Fruit fly (Drosophila melanogaster) whole organism, embryonic: Measurements from ENCODE around the gene rno.
A peak's percentile ranks its signal among the peaks of the same experiment; 100 is the strongest.

Experiments
- B-H1 ChIP-seq: fragments of 200-800 bp; sonication (Bioruptor generic); IDR thresholded peaks from 3 replicates; pipeline ENCODE4 v1.3.6; 2022; ENCODE audit warnings: missing biosample characterization, missing genetic modification characterization
- CG10267 ChIP-seq: fragments of 200-800 bp; sonication (Bioruptor generic); optimal IDR thresholded peaks from 2 replicates; lab custom pipeline; 2018; ENCODE audit warnings: missing biosample characterization, mild to moderate bottlenecking, missing genetic modification characterization, moderate library complexity
- CG10462 ChIP-seq: fragments of 200-800 bp; sonication (Bioruptor generic); optimal IDR thresholded peaks from 2 replicates; lab custom pipeline; 2016; ENCODE audit warnings: missing biosample characterization, missing genetic modification characterization
- CG10654 ChIP-seq: fragments of 200-800 bp; sonication (Bioruptor generic); optimal IDR thresholded peaks from 2 replicates; lab custom pipeline; 2016; ENCODE audit warnings: missing biosample characterization, missing genetic modification characterization
- CG15269 ChIP-seq: fragments of 200-800 bp; sonication (Bioruptor generic); optimal IDR thresholded peaks from 2 replicates; lab custom pipeline; 2018; ENCODE audit warnings: missing biosample characterization, mild to moderate bottlenecking, missing genetic modification characterization, moderate library complexity
- CG16863 ChIP-seq: fragments of 200-800 bp; sonication (Bioruptor generic); optimal IDR thresholded peaks from 3 replicates; lab custom pipeline; 2016; ENCODE audit warnings: missing biosample characterization, missing genetic modification characterization
- CG17361 ChIP-seq: fragments of 200-800 bp; sonication (Bioruptor generic); IDR thresholded peaks from 3 replicates; pipeline ENCODE4 v1.3.6; 2022; ENCODE audit warnings: missing biosample characterization, missing genetic modification characterization
- CG17385 ChIP-seq: fragments of 200-800 bp; sonication (Bioruptor generic); optimal IDR thresholded peaks from 3 replicates; lab custom pipeline; 2018; ENCODE audit warnings: missing biosample characterization, mild to moderate bottlenecking, missing genetic modification characterization
- CG17829 ChIP-seq: fragments of 200-800 bp; optimal IDR thresholded peaks from 2 replicates; lab custom pipeline; 2019; ENCODE audit warnings: missing biosample characterization, mild to moderate bottlenecking, missing genetic modification characterization, moderate library complexity
- CG18011 ChIP-seq: fragments of 200-800 bp; sonication (Bioruptor generic); optimal IDR thresholded peaks from 2 replicates; lab custom pipeline; 2017; ENCODE audit warnings: missing biosample characterization, missing genetic modification characterization, mild to moderate bottlenecking, moderate library complexity, missing genotype
- CG2889 ChIP-seq: fragments of 200-800 bp; sonication (Bioruptor generic); IDR thresholded peaks from 3 replicates; pipeline ENCODE4 v1.3.6; 2022; ENCODE audit warnings: missing biosample characterization, missing genetic modification characterization
- CG32772 ChIP-seq: fragments of 200-800 bp; sonication (Bioruptor generic); IDR thresholded peaks from 2 replicates; pipeline ENCODE4 v1.3.6; 2022; ENCODE audit warnings: missing biosample characterization, missing genetic modification characterization
- CG34224 ChIP-seq: fragments of 200-800 bp; sonication (Bioruptor generic); IDR thresholded peaks from 3 replicates; pipeline ENCODE4 v1.3.6; 2022; ENCODE audit warnings: missing biosample characterization, missing genetic modification characterization; ENCODE audit not compliant: partially characterized antibody
- CG4282 ChIP-seq: fragments of 200-800 bp; sonication (Bioruptor generic); optimal IDR thresholded peaks from 2 replicates; lab custom pipeline; 2016; ENCODE audit warnings: missing biosample characterization, missing genetic modification characterization
- CG4360 ChIP-seq: fragments of 200-800 bp; sonication (Bioruptor generic); IDR thresholded peaks from 2 replicates; pipeline ENCODE4 v1.3.6; 2022; ENCODE audit warnings: missing biosample characterization, missing genetic modification characterization
- CG6175 ChIP-seq: fragments of 200-800 bp; sonication (Bioruptor generic); IDR thresholded peaks from 3 replicates; pipeline ENCODE4 v1.3.6; 2022; ENCODE audit warnings: missing biosample characterization, missing genetic modification characterization
- CG6272 ChIP-seq: fragments of 200-800 bp; sonication (Bioruptor generic); IDR thresholded peaks from 2 replicates; pipeline ENCODE4 v1.3.6; 2022; ENCODE audit warnings: missing biosample characterization, missing genetic modification characterization
- CG6854 ChIP-seq: fragments of 200-800 bp; sonication (Bioruptor generic); optimal IDR thresholded peaks from 3 replicates; lab custom pipeline; 2017; ENCODE audit warnings: missing biosample characterization, mild to moderate bottlenecking, missing genetic modification characterization
- CG7271 ChIP-seq: fragments of 200-800 bp; sonication (Bioruptor generic); optimal IDR thresholded peaks from 2 replicates; lab custom pipeline; 2018; ENCODE audit warnings: missing biosample characterization, mild to moderate bottlenecking, missing genetic modification characterization, moderate library complexity
- CG8478 ChIP-seq: fragments of >200 bp; optimal IDR thresholded peaks from 2 replicates; lab custom pipeline; 2018
- Dek ChIP-seq: fragments of 200-800 bp; sonication (Bioruptor generic); optimal IDR thresholded peaks from 3 replicates; lab custom pipeline; 2019; ENCODE audit warnings: missing biosample characterization, mild to moderate bottlenecking, missing genetic modification characterization, moderate library complexity
- ERR ChIP-seq: fragments of 200-800 bp; sonication (Bioruptor generic); optimal IDR thresholded peaks from 2 replicates; lab custom pipeline; 2016; ENCODE audit warnings: missing biosample characterization, missing genetic modification characterization
- Ets97D ChIP-seq: fragments of 200-800 bp; sonication (Bioruptor generic); optimal IDR thresholded peaks from 3 replicates; lab custom pipeline; 2016; ENCODE audit warnings: missing biosample characterization, missing genetic modification characterization
- Gsc ChIP-seq: fragments of 200-800 bp; sonication (Bioruptor generic); IDR thresholded peaks from 2 replicates; pipeline ENCODE4 v1.3.6; 2022; ENCODE audit warnings: missing biosample characterization, missing genetic modification characterization
- HmgD ChIP-seq: fragments of 200-800 bp; sonication (Bioruptor generic); optimal IDR thresholded peaks from 3 replicates; lab custom pipeline; 2016; ENCODE audit warnings: missing biosample characterization, missing genetic modification characterization
- HmgZ ChIP-seq: fragments of 200-800 bp; sonication (Bioruptor generic); optimal IDR thresholded peaks from 2 replicates; lab custom pipeline; 2018; ENCODE audit warnings: missing biosample characterization, mild to moderate bottlenecking, missing genetic modification characterization
- Jarid2 ChIP-seq: fragments of 200-800 bp; sonication (Bioruptor generic); optimal IDR thresholded peaks from 3 replicates; lab custom pipeline; 2017; ENCODE audit warnings: mild to moderate bottlenecking, missing biosample characterization, missing genetic modification reagents, missing genetic modification characterization
- Lhr ChIP-seq: fragments of 200-800 bp; sonication (Bioruptor generic); optimal IDR thresholded peaks from 3 replicates; lab custom pipeline; 2017; ENCODE audit warnings: mild to moderate bottlenecking, missing biosample characterization, missing genetic modification reagents, missing genetic modification characterization
- Med ChIP-seq: fragments of 200-800 bp; sonication (Bioruptor generic); peaks from one replicate; lab custom pipeline; 2016; ENCODE audit warnings: missing biosample characterization, missing genetic modification characterization, mild to moderate bottlenecking, inconsistent platforms, moderate library complexity
- ase ChIP-seq: fragments of 200-800 bp; sonication (Bioruptor generic); IDR thresholded peaks from 3 replicates; pipeline ENCODE4 v1.3.6; 2022; ENCODE audit warnings: missing biosample characterization, missing genetic modification characterization
- bigmax ChIP-seq: fragments of 200-800 bp; sonication (Bioruptor generic); optimal IDR thresholded peaks from 2 replicates; lab custom pipeline; 2018; ENCODE audit warnings: missing biosample characterization, mild to moderate bottlenecking, missing genetic modification characterization
- bsh ChIP-seq, 2 experiments: fragments of 200-800 bp; sonication (Bioruptor generic); optimal IDR thresholded peaks; 2 replicates each; lab custom pipeline; 2017 to 2018; ENCODE audit warnings: mild to moderate bottlenecking in 2 of 2, missing biosample characterization in 2 of 2, missing genetic modification characterization in 2 of 2, moderate library complexity in 1 of 2
- chif ChIP-seq, 2 experiments: fragments of 200-800 bp; sonication (Bioruptor generic); optimal IDR thresholded peaks; 3 replicates each; lab custom pipeline; 2016; ENCODE audit warnings: missing biosample characterization in 2 of 2, missing genetic modification characterization in 2 of 2
- dati ChIP-seq: fragments of 200-800 bp; sonication (Bioruptor generic); IDR thresholded peaks from 2 replicates; pipeline ENCODE4 v1.3.6; 2022; ENCODE audit warnings: missing biosample characterization, missing genetic modification characterization
- dmrt11E ChIP-seq: fragments of 200-800 bp; sonication (Bioruptor generic); optimal IDR thresholded peaks from 3 replicates; lab custom pipeline; 2018; ENCODE audit warnings: missing biosample characterization, mild to moderate bottlenecking, missing genetic modification characterization, moderate library complexity
- en ChIP-seq: fragments of 200-800 bp; sonication (Bioruptor generic); optimal IDR thresholded peaks from 2 replicates; lab custom pipeline; 2016; ENCODE audit warnings: missing biosample characterization, missing genetic modification characterization
- esg ChIP-seq: fragments of 200-800 bp; sonication (Bioruptor generic); conservative IDR thresholded peaks from 2 replicates; pipeline ENCODE4 v1.3.6; 2022; ENCODE audit warnings: missing biosample characterization, missing genetic modification characterization
- fd3F ChIP-seq: fragments of 200-800 bp; sonication (Bioruptor generic); optimal IDR thresholded peaks from 2 replicates; lab custom pipeline; 2018; ENCODE audit warnings: missing biosample characterization, mild to moderate bottlenecking, missing genetic modification characterization, moderate library complexity
- fd64A ChIP-seq: fragments of 200-800 bp; sonication (Bioruptor generic); optimal IDR thresholded peaks from 3 replicates; lab custom pipeline; 2018; ENCODE audit warnings: missing biosample characterization, mild to moderate bottlenecking, missing genetic modification characterization
- gcm2 ChIP-seq: fragments of 200-800 bp; sonication (Bioruptor generic); optimal IDR thresholded peaks from 2 replicates; lab custom pipeline; 2016; ENCODE audit warnings: missing biosample characterization, missing genetic modification characterization
- her ChIP-seq: fragments of 200-800 bp; sonication (Bioruptor generic); optimal IDR thresholded peaks from 2 replicates; lab custom pipeline; 2016; ENCODE audit warnings: missing biosample characterization, missing genetic modification characterization
- hth ChIP-seq: fragments of >200 bp; optimal IDR thresholded peaks from 2 replicates; lab custom pipeline; 2017; ENCODE audit warnings: inconsistent platforms
- jing ChIP-seq: fragments of 200-800 bp; sonication (Bioruptor generic); optimal IDR thresholded peaks from 2 replicates; lab custom pipeline; 2018; ENCODE audit warnings: missing biosample characterization, mild to moderate bottlenecking, missing genetic modification characterization
- kah ChIP-seq: fragments of 200-800 bp; sonication (Bioruptor generic); optimal IDR thresholded peaks from 2 replicates; lab custom pipeline; 2018; ENCODE audit warnings: missing biosample characterization, mild to moderate bottlenecking, missing genetic modification characterization
- oc ChIP-seq: fragments of 200-800 bp; sonication (Bioruptor generic); optimal IDR thresholded peaks from 2 replicates; lab custom pipeline; 2018; ENCODE audit warnings: missing biosample characterization, mild to moderate bottlenecking, missing genetic modification characterization, moderate library complexity
- pros ChIP-seq: fragments of 200-800 bp; sonication (Bioruptor generic); optimal IDR thresholded peaks from 3 replicates; lab custom pipeline; 2019; ENCODE audit warnings: missing biosample characterization, mild to moderate bottlenecking, missing genetic modification characterization, moderate library complexity
- rib ChIP-seq: fragments of 200-800 bp; sonication (Bioruptor generic); IDR thresholded peaks from 2 replicates; pipeline ENCODE4 v1.3.6; 2022; ENCODE audit warnings: missing biosample characterization, missing genetic modification characterization
- ro ChIP-seq: fragments of 200-800 bp; sonication (Bioruptor generic); IDR thresholded peaks from 2 replicates; pipeline ENCODE4 v1.3.6; 2022; ENCODE audit warnings: missing biosample characterization, missing genetic modification characterization
- run ChIP-seq: fragments of 200-800 bp; sonication (Bioruptor generic); optimal IDR thresholded peaks from 3 replicates; lab custom pipeline; 2018; ENCODE audit warnings: missing biosample characterization, mild to moderate bottlenecking, missing genetic modification characterization
- so ChIP-seq: fragments of 200-800 bp; sonication (Bioruptor generic); IDR thresholded peaks from 3 replicates; pipeline ENCODE4 v1.3.6; 2022; ENCODE audit warnings: missing biosample characterization, missing genetic modification characterization
- ttk ChIP-seq: fragments of 200-800 bp; sonication (Bioruptor generic); IDR thresholded peaks from 2 replicates; pipeline ENCODE4 v2.1.2; 2022; ENCODE audit warnings: missing biosample characterization, missing genetic modification characterization
- tup ChIP-seq: fragments of 200-800 bp; sonication (Bioruptor generic); optimal IDR thresholded peaks from 2 replicates; lab custom pipeline; 2016; ENCODE audit warnings: missing biosample characterization, mild to moderate bottlenecking, missing genetic modification characterization, moderate library complexity

Gene rno

DNA sequence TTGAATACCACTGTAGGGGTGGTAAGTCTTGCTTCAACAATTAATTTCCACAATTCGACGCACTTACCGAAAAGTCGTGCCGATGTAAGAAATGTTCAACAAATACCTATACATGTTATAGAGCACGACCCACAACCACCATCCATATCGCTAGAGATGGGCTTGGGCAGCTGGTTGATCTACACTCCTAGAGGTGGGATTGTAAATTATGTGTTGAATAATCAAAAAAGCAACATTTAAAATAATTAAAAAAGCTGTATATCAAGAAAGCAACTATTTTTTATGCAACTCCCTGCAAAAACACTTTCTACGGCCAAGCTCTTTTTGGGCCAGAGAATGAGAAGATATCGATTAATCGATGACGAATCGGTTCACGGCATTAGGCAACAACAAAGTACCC, 15.3 kb downstream of the rno start, which contains the start of the genes CG34140, Mkp and Mtch (continued):
- peak; percentile 99 for TF ChIP-seq Med (GFP tag; lab: Kevin White, UChicago)
- no peak for TF ChIP-seq Gsc (GFP tag; lab: Robert Waterston, UW)
- TF ChIP-seq CG8478, result no peak
- peak; percentile 86 for TF ChIP-seq CG10462
- peak; percentile 78 for TF ChIP-seq ase (GFP tag; lab: Robert Waterston, UW)
- TF ChIP-seq CG10654 (GFP tag; lab: Kevin White, UChicago), result peak; percentile 84
- peak; percentile 63; the same call in 1 of the 3 replicates for TF ChIP-seq CG6175 (GFP tag; lab: Robert Waterston, UW)
- peak; percentile 76 for TF ChIP-seq Dek
- TF ChIP-seq CG32772, result peak; percentile 79
- no peak for TF ChIP-seq CG15269 (tag; lab: Kevin White, UChicago)
- TF ChIP-seq CG16863 (GFP tag; lab: Kevin White, UChicago), result peak; percentile 85
- no peak; the same call in 2 of the 3 replicates for TF ChIP-seq B-H1 (GFP tag; lab: Robert Waterston, UW)
- TF ChIP-seq esg (GFP tag; lab: Robert Waterston, UW), result peak; percentile 76
- peak; percentile 74 for TF ChIP-seq CG17385 (GFP tag; lab: Kevin White, UChicago)
- peak; percentile 75 to 87 for TF ChIP-seq chif (GFP tag; optimal IDR thresholded peaks at IDR 0.05; lab: Kevin White, UChicago)
- TF ChIP-seq tup (GFP tag; lab: Kevin White, UChicago), result peak; percentile 84
- TF ChIP-seq ttk, result peak; percentile 73
- TF ChIP-seq CG7271 (tag; lab: Kevin White, UChicago), result peak; percentile 70
- TF ChIP-seq pros, result no peak
- TF ChIP-seq bsh (GFP tag; optimal IDR thresholded peaks at IDR 0.05; lab: Kevin White, UChicago), result peak in 1 of 2 experiments; percentile 83
- TF ChIP-seq her, result peak; percentile 79
- peak; percentile 71 for TF ChIP-seq CG4282
- no peak for TF ChIP-seq hth (lab: Kevin White, UChicago)
- TF ChIP-seq rib (GFP tag; lab: Robert Waterston, UW), result peak; percentile 76
- TF ChIP-seq CG6854, result no peak
- TF ChIP-seq run (tag; lab: Kevin White, UChicago), result peak; percentile 67
- peak; percentile 76 for TF ChIP-seq gcm2 (GFP tag; lab: Kevin White, UChicago)
- peak; percentile 92 for TF ChIP-seq CG18011 (GFP tag; lab: Kevin White, UChicago)
- TF ChIP-seq CG4360, result peak; percentile 71
- TF ChIP-seq CG6272 (GFP tag; lab: Robert Waterston, UW), result peak; percentile 83
- no peak; the same call in 1 of the 3 replicates for TF ChIP-seq CG17361 (GFP tag; lab: Robert Waterston, UW)
- TF ChIP-seq fd64A (GFP tag; lab: Kevin White, UChicago), result no peak
- peak; percentile 86 for TF ChIP-seq Ets97D (GFP tag; lab: Kevin White, UChicago)
- TF ChIP-seq jing (GFP tag; lab: Kevin White, UChicago), result no peak
- TF ChIP-seq ro (GFP tag; lab: Robert Waterston, UW), result no peak
- TF ChIP-seq ERR, result peak; percentile 88
- peak; percentile 94 for TF ChIP-seq CG34224 (GFP tag; lab: Robert Waterston, UW)
- no peak for TF ChIP-seq Lhr (GFP tag; lab: Kevin White, UChicago)
- TF ChIP-seq bigmax (GFP tag; lab: Kevin White, UChicago), result no peak
- peak; percentile 80 for TF ChIP-seq dmrt11E (tag; lab: Kevin White, UChicago)
- no peak for TF ChIP-seq dati (GFP tag; lab: Robert Waterston, UW)
- TF ChIP-seq CG10267, result peak; percentile 87
- TF ChIP-seq en (GFP tag; lab: Kevin White, UChicago), result peak; percentile 69
- no peak for TF ChIP-seq oc (tag; lab: Kevin White, UChicago)
- peak; percentile 39 for TF ChIP-seq HmgD
- TF ChIP-seq CG2889, result peak; percentile 70
- peak; percentile 84 for TF ChIP-seq HmgZ (tag; lab: Kevin White, UChicago)
- TF ChIP-seq so (GFP tag; lab: Robert Waterston, UW), result peak; percentile 63; the same call in 1 of the 3 replicates
- TF ChIP-seq CG17829 (tag; lab: Kevin White, UChicago), result peak; percentile 86
- TF ChIP-seq fd3F (GFP tag; lab: Kevin White, UChicago), result peak; percentile 71
- peak; percentile 83 for TF ChIP-seq kah (GFP tag; lab: Kevin White, UChicago)
- no peak for TF ChIP-seq Jarid2
